Worm (Caenorhabditis elegans): ENCODE measurements around the gene nspb-2.

- TF ChIP-seq ztf-1 (GFP tag; conservative IDR thresholded peaks at IDR 0.05) (no peak), nhr-11 (tag; optimal IDR thresholded peaks at IDR 0.05) (no peak), aly-2 (tag; optimal IDR thresholded peaks at IDR 0.05) (no peak), F13H6.1 (tag; optimal IDR thresholded peaks at IDR 0.05) (no peak), skn-1 (tag; optimal IDR thresholded peaks at IDR 0.05) (no peak), ZK546.5 (tag; optimal IDR thresholded peaks at IDR 0.05) (no peak), blmp-1 (tag; optimal IDR thresholded peaks at IDR 0.05; ENCODE audit: insufficient read depth) (no peak), elt-3 (tag; optimal IDR thresholded peaks at IDR 0.05) (no peak), ztf-11 (tag; optimal IDR thresholded peaks at IDR 0.05) (no peak), lin-11 (tag; optimal IDR thresholded peaks at IDR 0.05) (no peak), unc-62 (GFP tag; optimal IDR thresholded peaks at IDR 0.05) (no peak), dmd-4 (tag; optimal IDR thresholded peaks at IDR 0.05) (no peak)
These were observed 31.1 kb upstream of the nspb-2 start, which contains the start of gene best-9 for ce11 chrIV:6560434-6560833.
